Fruit fly (Drosophila melanogaster): ENCODE measurements around the gene CG7878.

Gene CG7878

dm6 chr3R:8158328-8158727 lies 35.8 kb downstream of the CG7878 start:
- no peak for TF ChIP-seq CG7045 (GFP tag; optimal IDR thresholded peaks at IDR 0.05)
- no peak for TF ChIP-seq Hr96 (GFP tag; optimal IDR thresholded peaks at IDR 0.05)
- no peak for TF ChIP-seq Clk (GFP tag; optimal IDR thresholded peaks at IDR 0.05)
- TF ChIP-seq CG5204 (GFP tag; optimal IDR thresholded peaks at IDR 0.05) = no peak
- no peak for TF ChIP-seq Crg-1 (GFP tag; optimal IDR thresholded peaks at IDR 0.05)
- TF ChIP-seq CG11617 (GFP tag; optimal IDR thresholded peaks at IDR 0.05) = no peak
- no peak for TF ChIP-seq tj (GFP tag; optimal IDR thresholded peaks at IDR 0.05)
- no peak for TF ChIP-seq CG14711 (tag; optimal IDR thresholded peaks at IDR 0.05)
- no peak for TF ChIP-seq cic (GFP tag; optimal IDR thresholded peaks at IDR 0.05)
- no peak for TF ChIP-seq kay (GFP tag; ENCODE audit: borderline replicate concordance)
- TF ChIP-seq Mnt (GFP tag; optimal IDR thresholded peaks at IDR 0.05) = no peak
- no peak for TF ChIP-seq CG1620 (GFP tag; optimal IDR thresholded peaks at IDR 0.05)
- TF ChIP-seq CG33017 (tag; optimal IDR thresholded peaks at IDR 0.05) = no peak

- TF ChIP-seq CG11617 (GFP tag; optimal IDR thresholded peaks at IDR 0.05) (no peak), Hr96 (GFP tag; optimal IDR thresholded peaks at IDR 0.05) (no peak), cic (GFP tag; optimal IDR thresholded peaks at IDR 0.05) (no peak), CG7045 (GFP tag; optimal IDR thresholded peaks at IDR 0.05) (no peak), CG5204 (GFP tag; optimal IDR thresholded peaks at IDR 0.05) (no peak), tj (GFP tag; optimal IDR thresholded peaks at IDR 0.05) (no peak), Mnt (GFP tag; optimal IDR thresholded peaks at IDR 0.05) (no peak), pad (GFP tag; optimal IDR thresholded peaks at IDR 0.05) (no peak), ovo (GFP tag; optimal IDR thresholded peaks at IDR 0.05) (no peak), Crg-1 (GFP tag; optimal IDR thresholded peaks at IDR 0.05) (no peak)
Measured at dm6 chr3R:8160056-8161017, 37.8 kb downstream of the CG7878 start.

dm6 chr3R:8164850-8165249 lies 42.3 kb downstream of the CG7878 start:
- TF ChIP-seq CG5204 (GFP tag; optimal IDR thresholded peaks at IDR 0.05) (no peak), pad (GFP tag; optimal IDR thresholded peaks at IDR 0.05) (no peak), cic (GFP tag; optimal IDR thresholded peaks at IDR 0.05) (no peak), CG12768 (GFP tag; optimal IDR thresholded peaks at IDR 0.05) (no peak), cnc (optimal IDR thresholded peaks at IDR 0.05) (no peak), tj (GFP tag; optimal IDR thresholded peaks at IDR 0.05) (no peak), Mnt (GFP tag; optimal IDR thresholded peaks at IDR 0.05) (no peak), CG7101 (tag; optimal IDR thresholded peaks at IDR 0.05) (no peak)

- no peak for TF ChIP-seq cic (GFP tag; optimal IDR thresholded peaks at IDR 0.05)
- no peak for TF ChIP-seq CG11617 (GFP tag; optimal IDR thresholded peaks at IDR 0.05)
- no peak for TF ChIP-seq tj (GFP tag; optimal IDR thresholded peaks at IDR 0.05)
- no peak for TF ChIP-seq Crg-1 (GFP tag; optimal IDR thresholded peaks at IDR 0.05)
- no peak for TF ChIP-seq cnc (optimal IDR thresholded peaks at IDR 0.05)
- TF ChIP-seq ovo (GFP tag; optimal IDR thresholded peaks at IDR 0.05) = no peak
- no peak for TF ChIP-seq CG7045 (GFP tag; optimal IDR thresholded peaks at IDR 0.05)
- TF ChIP-seq CG1620 (GFP tag; optimal IDR thresholded peaks at IDR 0.05) = no peak
- no peak for TF ChIP-seq CG5204 (GFP tag; optimal IDR thresholded peaks at IDR 0.05)
- no peak for TF ChIP-seq CG14711 (tag; optimal IDR thresholded peaks at IDR 0.05)
- TF ChIP-seq CG33017 (tag; optimal IDR thresholded peaks at IDR 0.05) = no peak
- TF ChIP-seq kay (GFP tag; ENCODE audit: borderline replicate concordance) = no peak
- TF ChIP-seq Hr96 (GFP tag; optimal IDR thresholded peaks at IDR 0.05) = no peak
- TF ChIP-seq toe (GFP tag; optimal IDR thresholded peaks at IDR 0.05) = no peak
- no peak for TF ChIP-seq bab1 (GFP tag; optimal IDR thresholded peaks at IDR 0.05)
- TF ChIP-seq pad (GFP tag; optimal IDR thresholded peaks at IDR 0.05) = no peak
- TF ChIP-seq CG12768 (GFP tag; optimal IDR thresholded peaks at IDR 0.05) = no peak
Measured at dm6 chr3R:8171489-8172161, 49.1 kb downstream of the CG7878 start.
